Worm (Caenorhabditis elegans): ENCODE data around the gene dnj-9.
A peak's percentile ranks its signal among the peaks of the same experiment; 100 is the strongest.

The dnj-9 gene

ce11 chrII:4849885-4850284 lies 2.0 kb upstream of the dnj-9 start, which contains the start of gene T23B7.3:
T23B7.3 (plus strand) TSS chrII:4850185.
- TF ChIP-seq ces-1 (GFP tag; optimal IDR thresholded peaks at IDR 0.05): peak; percentile 5
- no peak for TF ChIP-seq bed-3 (GFP tag; optimal IDR thresholded peaks at IDR 0.05)
- no peak for TF ChIP-seq unc-62 (GFP tag; optimal IDR thresholded peaks at IDR 0.05)
- no peak for TF ChIP-seq elt-1 (tag; optimal IDR thresholded peaks at IDR 0.05; ENCODE audit: borderline replicate concordance, insufficient read depth)
- no peak for TF ChIP-seq pha-4 (tag; optimal IDR thresholded peaks at IDR 0.05)
- TF ChIP-seq lsy-2 (tag; optimal IDR thresholded peaks at IDR 0.05): no peak
- TF ChIP-seq cnd-1 (tag; optimal IDR thresholded peaks at IDR 0.05): no peak
- no peak for TF ChIP-seq nhr-12 (tag; optimal IDR thresholded peaks at IDR 0.05)

DNA sequence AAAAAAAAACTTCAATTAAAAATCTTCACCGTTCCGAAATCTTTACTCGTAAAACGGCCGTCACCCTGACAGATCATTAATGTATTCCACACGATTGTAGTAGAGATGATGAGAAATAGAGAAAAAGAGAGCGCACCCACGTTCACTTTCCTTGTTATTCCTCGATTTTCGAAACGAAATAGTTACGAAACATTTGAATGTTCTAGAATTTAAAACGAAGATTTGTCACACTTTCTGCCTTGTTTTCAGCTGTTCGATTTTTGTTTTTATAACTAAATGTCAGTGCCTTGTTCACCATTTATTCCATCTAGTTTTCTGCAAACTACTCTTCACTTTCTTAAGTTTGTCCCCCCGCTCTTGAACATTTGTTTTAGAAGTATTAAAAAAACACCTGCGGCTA lies 2.9 kb downstream of the dnj-9 start:
- no peak for TF ChIP-seq unc-120 (tag; optimal IDR thresholded peaks at IDR 0.05; ENCODE audit: poor library complexity, severe bottlenecking)
- TF ChIP-seq cnd-1 (tag; optimal IDR thresholded peaks at IDR 0.05): no peak
- no peak for TF ChIP-seq lin-32 (GFP tag; optimal IDR thresholded peaks at IDR 0.05)
- TF ChIP-seq nhr-2 (tag; optimal IDR thresholded peaks at IDR 0.05): no peak
- TF ChIP-seq pha-4 (tag; optimal IDR thresholded peaks at IDR 0.05): no peak
- no peak for TF ChIP-seq lin-13 (tag; optimal IDR thresholded peaks at IDR 0.05)
- no peak for TF ChIP-seq sem-2 (GFP tag; optimal IDR thresholded peaks at IDR 0.05)
- no peak for TF ChIP-seq mab-5 (tag; optimal IDR thresholded peaks at IDR 0.05)
- no peak for TF ChIP-seq hlh-1 (tag; optimal IDR thresholded peaks at IDR 0.05)
- TF ChIP-seq nhr-237 (tag; optimal IDR thresholded peaks at IDR 0.05): no peak
- no peak for TF ChIP-seq elt-3 (tag; optimal IDR thresholded peaks at IDR 0.05)
- TF ChIP-seq flh-1 (GFP tag; optimal IDR thresholded peaks at IDR 0.05): no peak
- TF ChIP-seq sptf-1 (tag; optimal IDR thresholded peaks at IDR 0.05): no peak
- no peak for TF ChIP-seq lsy-2 (tag; optimal IDR thresholded peaks at IDR 0.05)
- no peak for TF ChIP-seq tbx-8 (GFP tag; optimal IDR thresholded peaks at IDR 0.05)
- TF ChIP-seq ceh-43 (GFP tag; optimal IDR thresholded peaks at IDR 0.05): no peak
- TF ChIP-seq unc-62 (GFP tag; optimal IDR thresholded peaks at IDR 0.05): no peak

ce11 chrII:4855489-4855888 lies 3.6 kb downstream of the dnj-9 start:
- TF ChIP-seq unc-120 (tag; optimal IDR thresholded peaks at IDR 0.05; ENCODE audit: poor library complexity, severe bottlenecking): peak; percentile 5
- no peak for TF ChIP-seq nhr-2 (tag; optimal IDR thresholded peaks at IDR 0.05)
- no peak for TF ChIP-seq unc-62 (GFP tag; optimal IDR thresholded peaks at IDR 0.05)
- TF ChIP-seq mls-2 (tag; optimal IDR thresholded peaks at IDR 0.05): no peak
- TF ChIP-seq sem-2 (GFP tag; optimal IDR thresholded peaks at IDR 0.05): no peak

DNA sequence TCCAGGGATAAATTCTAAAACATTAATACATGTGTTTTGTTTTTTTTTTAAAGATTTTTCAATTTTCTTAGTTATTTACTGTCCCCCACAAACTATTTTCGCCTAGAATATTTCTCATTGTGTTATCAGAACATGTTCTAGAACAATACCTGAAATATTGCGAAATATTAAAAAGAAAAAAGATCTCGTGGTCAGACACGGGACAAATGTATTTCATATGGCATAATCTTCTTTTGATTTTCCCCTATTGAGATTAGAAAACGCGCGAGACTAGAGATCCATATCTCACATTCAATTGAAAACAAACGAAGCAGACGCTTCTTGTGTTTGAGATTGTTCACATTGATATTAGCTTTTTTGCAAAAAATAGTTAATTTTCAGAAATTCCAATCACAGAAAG lies 4.3 kb downstream of the dnj-9 start:
- TF ChIP-seq nhr-76 (tag; optimal IDR thresholded peaks at IDR 0.05): no peak
- TF ChIP-seq ceh-43 (GFP tag; optimal IDR thresholded peaks at IDR 0.05): no peak
- no peak for TF ChIP-seq sem-2 (GFP tag; optimal IDR thresholded peaks at IDR 0.05)
- TF ChIP-seq M03D4.4 (tag; optimal IDR thresholded peaks at IDR 0.05): no peak
- TF ChIP-seq ceh-83 (GFP tag; optimal IDR thresholded peaks at IDR 0.05): no peak
- peak; percentile 65 for TF ChIP-seq elt-1 (tag; optimal IDR thresholded peaks at IDR 0.05; ENCODE audit: borderline replicate concordance, insufficient read depth)
- no peak for TF ChIP-seq ces-1 (GFP tag; optimal IDR thresholded peaks at IDR 0.05)
- no peak for TF ChIP-seq snpc-4 (tag; optimal IDR thresholded peaks at IDR 0.05)
- TF ChIP-seq ztf-11 (tag; optimal IDR thresholded peaks at IDR 0.05): no peak

DNA sequence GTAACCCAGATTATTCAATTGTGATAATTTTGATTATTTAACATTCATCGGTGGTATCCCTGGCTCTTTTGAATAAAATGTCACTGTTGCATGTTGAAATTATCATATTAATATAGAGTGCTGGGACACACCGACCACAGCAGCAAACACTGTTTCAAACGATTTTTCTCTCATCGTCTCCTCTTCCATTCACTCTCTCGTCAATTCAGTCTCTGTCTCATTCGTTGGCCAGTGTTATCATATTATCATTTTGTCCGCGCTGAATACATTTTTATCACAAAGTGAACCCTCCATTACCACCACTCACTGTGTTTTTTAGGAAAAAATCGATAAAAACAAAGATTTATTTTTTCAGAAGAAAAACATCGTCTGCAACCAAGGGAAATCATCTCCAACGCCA lies 5.2 kb downstream of the dnj-9 start:
- no peak for TF ChIP-seq nhr-76 (tag; optimal IDR thresholded peaks at IDR 0.05)
- no peak for TF ChIP-seq nhr-12 (tag; optimal IDR thresholded peaks at IDR 0.05)
- TF ChIP-seq ces-1 (GFP tag; optimal IDR thresholded peaks at IDR 0.05): no peak
- TF ChIP-seq lsy-2 (tag; optimal IDR thresholded peaks at IDR 0.05): no peak

- TF ChIP-seq snpc-4 (tag; optimal IDR thresholded peaks at IDR 0.05) (no peak), blmp-1 (tag; optimal IDR thresholded peaks at IDR 0.05) (no peak), sptf-1 (tag; optimal IDR thresholded peaks at IDR 0.05) (no peak), mab-5 (tag; optimal IDR thresholded peaks at IDR 0.05) (no peak), zip-8 (tag; optimal IDR thresholded peaks at IDR 0.05) (no peak), ceh-83 (GFP tag; optimal IDR thresholded peaks at IDR 0.05) (no peak), unc-39 (tag; optimal IDR thresholded peaks at IDR 0.05) (no peak), flh-1 (GFP tag; optimal IDR thresholded peaks at IDR 0.05) (no peak), drap-1 (GFP tag; optimal IDR thresholded peaks at IDR 0.05) (no peak), nhr-76 (tag; optimal IDR thresholded peaks at IDR 0.05) (no peak), nhr-12 (tag; optimal IDR thresholded peaks at IDR 0.05) (no peak), tbx-8 (GFP tag; optimal IDR thresholded peaks at IDR 0.05) (no peak), hlh-1 (tag; optimal IDR thresholded peaks at IDR 0.05) (no peak), ceh-43 (GFP tag; optimal IDR thresholded peaks at IDR 0.05) (no peak), nhr-2 (tag; optimal IDR thresholded peaks at IDR 0.05) (no peak), ham-2 (GFP tag; optimal IDR thresholded peaks at IDR 0.05) (no peak), lin-32 (GFP tag; optimal IDR thresholded peaks at IDR 0.05) (no peak), nhr-28 (tag; optimal IDR thresholded peaks at IDR 0.05) (no peak), pha-4 (tag; optimal IDR thresholded peaks at IDR 0.05) (no peak)
These were observed 6.1 kb downstream of the dnj-9 start, which contains the start of gene F11G11.5 for ce11 chrII:4857873-4858364. F11G11.5 (plus strand) TSS chrII:4857923.
